Worm (Caenorhabditis elegans) whole organism, L1 larva: ENCODE results near the gene F33A8.4.

Experiments used
- C04F5.9 ChIP-seq: sonication (generic microtip); optimal IDR thresholded peaks from 2 replicates; lab custom pipeline; 2016; ENCODE audit warnings: missing genetic modification characterization, missing compliant biosample characterization
- alr-1 ChIP-seq: fragments of 200-800 bp; sonication (Bioruptor generic); optimal IDR thresholded peaks from 2 replicates; lab custom pipeline; 2018; ENCODE audit warnings: borderline replicate concordance, mild to moderate bottlenecking, missing genetic modification characterization, missing compliant biosample characterization
- ama-1 ChIP-seq: fragments of 150-350 bp; optimal IDR thresholded peaks from 2 replicates; lab custom pipeline; 2014
- elt-2 ChIP-seq: sonication (generic microtip); optimal IDR thresholded peaks from 2 replicates; lab custom pipeline; 2016; ENCODE audit warnings: missing genetic modification characterization, mild to moderate bottlenecking, inconsistent platforms, missing compliant biosample characterization, missing genetic modification reagents
- nhr-11 ChIP-seq: fragments of 150-350 bp; optimal IDR thresholded peaks from 2 replicates; lab custom pipeline; 2014; ENCODE audit warnings: missing biosample characterization, missing genetic modification characterization
- nhr-76 ChIP-seq: sonication (generic microtip); optimal IDR thresholded peaks from 2 replicates; lab custom pipeline; 2017; ENCODE audit warnings: missing biosample characterization, missing genetic modification characterization
- pqm-1 ChIP-seq: sonication (generic microtip); optimal IDR thresholded peaks from 3 replicates; lab custom pipeline; 2017; ENCODE audit warnings: missing biosample characterization, missing genetic modification characterization
- zag-1 ChIP-seq: fragments of 150-350 bp; optimal IDR thresholded peaks from 2 replicates; lab custom pipeline; 2014; ENCODE audit warnings: missing biosample characterization, missing genetic modification characterization

DNA sequence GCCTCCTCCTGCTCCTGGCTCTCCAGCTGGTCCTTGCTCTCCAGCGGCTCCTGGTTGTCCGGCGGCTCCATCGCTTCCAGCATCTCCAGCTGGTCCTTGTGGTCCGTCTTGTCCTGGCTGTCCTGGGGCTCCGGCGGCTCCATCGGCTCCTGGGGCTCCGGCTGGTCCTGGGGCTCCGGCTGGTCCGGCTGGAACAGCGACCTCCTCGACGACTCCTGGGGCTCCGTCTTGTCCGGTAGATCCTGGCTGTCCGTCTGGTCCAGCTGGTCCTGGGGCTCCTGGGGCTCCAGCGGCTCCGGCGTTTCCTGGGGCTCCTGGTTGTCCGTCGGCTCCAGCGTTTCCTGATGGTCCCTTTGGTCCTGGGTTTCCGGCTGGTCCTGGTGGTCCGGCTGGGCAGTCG, 33.1 kb downstream of the F33A8.4 start:
- TF ChIP-seq pqm-1 (tag; lab: Kevin White, UChicago) (no peak), ama-1 (no peak), zag-1 (tag; lab: Kevin White, UChicago) (no peak), elt-2 (no peak), alr-1 (tag; lab: Kevin White, UChicago) (no peak), nhr-11 (tag; lab: Kevin White, UChicago) (no peak), C04F5.9 (tag; lab: Kevin White, UChicago) (no peak), nhr-76 (tag; lab: Kevin White, UChicago) (no peak)
